Fruit fly (Drosophila melanogaster): Measurements from ENCODE around the gene Sec71.

Gene Sec71

dm6 chr2L:13793405-13793804 lies at the start of gene Sec71:
Sec71 (plus strand) TSS chr2L:13793521.
- TF ChIP-seq Side (GFP tag; optimal IDR thresholded peaks at IDR 0.05), result no peak
- TF ChIP-seq Jarid2 (GFP tag; optimal IDR thresholded peaks at IDR 0.05), result no peak
- no peak for TF ChIP-seq CG13624 (GFP tag; optimal IDR thresholded peaks at IDR 0.05)
- peak; percentile 3 for TF ChIP-seq CG2120 (GFP tag; optimal IDR thresholded peaks at IDR 0.05)
- no peak for TF ChIP-seq CG18764 (GFP tag; optimal IDR thresholded peaks at IDR 0.05)
- peak; percentile 86 for TF ChIP-seq CG9797 (GFP tag; optimal IDR thresholded peaks at IDR 0.05)
- peak; percentile 3 for TF ChIP-seq CG16863 (GFP tag; optimal IDR thresholded peaks at IDR 0.05)
- peak in 1 of 3 experiments; percentile 14 for TF ChIP-seq Stat92E (GFP tag; optimal IDR thresholded peaks at IDR 0.05)
- peak; percentile 71 for TF ChIP-seq crol (GFP tag; IDR thresholded peaks at IDR 0.05)
- no peak for TF ChIP-seq dmrt11E (tag; optimal IDR thresholded peaks at IDR 0.05)
- TF ChIP-seq CG30431 (GFP tag; optimal IDR thresholded peaks at IDR 0.05), result no peak
- peak; percentile 13 for TF ChIP-seq dm (GFP tag; optimal IDR thresholded peaks at IDR 0.05)
- peak; percentile 78 for TF ChIP-seq pzg (GFP tag; optimal IDR thresholded peaks at IDR 0.05)
- TF ChIP-seq zen (tag; optimal IDR thresholded peaks at IDR 0.05), result peak; percentile 4
- peak; percentile 94 for TF ChIP-seq CG10267 (tag; optimal IDR thresholded peaks at IDR 0.05)
- TF ChIP-seq stwl (tag; optimal IDR thresholded peaks at IDR 0.05), result peak; percentile 54
- TF ChIP-seq CG18262 (tag; optimal IDR thresholded peaks at IDR 0.05), result no peak
- TF ChIP-seq CG30403 (GFP tag; optimal IDR thresholded peaks at IDR 0.05), result peak; percentile 2
- peak; percentile 62 for TF ChIP-seq Ets97D (GFP tag; optimal IDR thresholded peaks at IDR 0.05)
- peak; percentile 21 for TF ChIP-seq phol (tag; optimal IDR thresholded peaks at IDR 0.05)
- peak; percentile 70 for TF ChIP-seq E2f2 (GFP tag; IDR thresholded peaks at IDR 0.05)
- peak; percentile 45 for TF ChIP-seq CG14710 (tag; optimal IDR thresholded peaks at IDR 0.05)
- peak; percentile 99 for TF ChIP-seq MESR4 (GFP tag; optimal IDR thresholded peaks at IDR 0.05)
- no peak for TF ChIP-seq tin (GFP tag; optimal IDR thresholded peaks at IDR 0.05)
- no peak for TF ChIP-seq HmgD (GFP tag; optimal IDR thresholded peaks at IDR 0.05)
- peak; percentile 39 for TF ChIP-seq CG12659 (GFP tag; optimal IDR thresholded peaks at IDR 0.05)
- no peak for TF ChIP-seq sc (optimal IDR thresholded peaks at IDR 0.05)
- no peak for TF ChIP-seq sc (GFP tag; optimal IDR thresholded peaks at IDR 0.05)
- TF ChIP-seq chif (GFP tag; optimal IDR thresholded peaks at IDR 0.05), result no peak
- TF ChIP-seq CHES-1-like (GFP tag; optimal IDR thresholded peaks at IDR 0.05), result peak; percentile 15
- TF ChIP-seq Lhr (GFP tag; optimal IDR thresholded peaks at IDR 0.05), result peak; percentile 27
- TF ChIP-seq CG2116 (GFP tag; optimal IDR thresholded peaks at IDR 0.05), result peak; percentile 1
- TF ChIP-seq Dp (GFP tag; optimal IDR thresholded peaks at IDR 0.05), result peak; percentile 68
- peak; percentile 6 for TF ChIP-seq CG3995 (GFP tag; optimal IDR thresholded peaks at IDR 0.05)
- TF ChIP-seq Sin3A (optimal IDR thresholded peaks at IDR 0.05), result peak; percentile 34
- peak; percentile 68 for TF ChIP-seq trem (tag; optimal IDR thresholded peaks at IDR 0.05)
- 0 out of 3 replicates have a peak, but pooled peaks have one; percentile 33 for TF ChIP-seq Opbp (GFP tag; IDR thresholded peaks at IDR 0.05; ENCODE audit: partially characterized antibody)
- TF ChIP-seq CG15696 (tag; optimal IDR thresholded peaks at IDR 0.05), result no peak
- peak; percentile 29 for TF ChIP-seq nmo (GFP tag; optimal IDR thresholded peaks at IDR 0.05)
- TF ChIP-seq emc (GFP tag; optimal IDR thresholded peaks at IDR 0.05), result no peak
- TF ChIP-seq CG3847 (GFP tag; IDR thresholded peaks at IDR 0.05), result peak; percentile 31; the same call in 1 of the 2 replicates
- TF ChIP-seq CG1647 (GFP tag; optimal IDR thresholded peaks at IDR 0.05), result no peak
- TF ChIP-seq ftz-f1 (GFP tag; optimal IDR thresholded peaks at IDR 0.05), result peak; percentile 76
- TF ChIP-seq CG12219 (GFP tag; optimal IDR thresholded peaks at IDR 0.05), result no peak
- peak; percentile 31 for TF ChIP-seq BEAF-32 (GFP tag; optimal IDR thresholded peaks at IDR 0.05)
- peak; percentile 22 for TF ChIP-seq Sry-δ (GFP tag; optimal IDR thresholded peaks at IDR 0.05)
- peak; percentile 48 for TF ChIP-seq HmgZ (tag; optimal IDR thresholded peaks at IDR 0.05)
- TF ChIP-seq Ets65A (GFP tag), result peak; percentile 90
- TF ChIP-seq repo (GFP tag; optimal IDR thresholded peaks at IDR 0.05), result no peak
- TF ChIP-seq Nf-YC (tag; optimal IDR thresholded peaks at IDR 0.05), result no peak
- TF ChIP-seq CG4617 (GFP tag; optimal IDR thresholded peaks at IDR 0.05; ENCODE audit: borderline replicate concordance), result peak; percentile 86

All from whole organism, embryonic.